Worm (Caenorhabditis elegans): ENCODE results near the gene pde-4.

Gene pde-4

ce11 chrII:7675752-7676151, 24.7 kb upstream of the pde-4 start:
- TF ChIP-seq ztf-11 (tag; optimal IDR thresholded peaks at IDR 0.05), result no peak
- TF ChIP-seq mml-1 (tag; optimal IDR thresholded peaks at IDR 0.05), result no peak

ce11 chrII:7671705-7672104, 20.7 kb upstream of the pde-4 start, which contains the start of gene lir-1:
TSS of gene lir-1 (plus strand) at chrII:7672005.
- TF ChIP-seq nhr-28 (tag; optimal IDR thresholded peaks at IDR 0.05) (no peak), nhr-67 (tag; optimal IDR thresholded peaks at IDR 0.05) (no peak), nhr-77 (tag; optimal IDR thresholded peaks at IDR 0.05) (no peak), elt-1 (tag; optimal IDR thresholded peaks at IDR 0.05) (no peak), nhr-25 (tag; optimal IDR thresholded peaks at IDR 0.05) (no peak), unc-39 (tag; optimal IDR thresholded peaks at IDR 0.05) (no peak), zag-1 (tag; optimal IDR thresholded peaks at IDR 0.05) (no peak), ceh-28 (tag; optimal IDR thresholded peaks at IDR 0.05) (no peak), nfya-1 (tag; optimal IDR thresholded peaks at IDR 0.05; ENCODE audit: insufficient read depth) (no peak), ztf-4 (tag; optimal IDR thresholded peaks at IDR 0.05) (no peak), pha-4 (tag; optimal IDR thresholded peaks at IDR 0.05) (no peak), R02D3.7 (tag; optimal IDR thresholded peaks at IDR 0.05) (no peak), jun-1 (tag; optimal IDR thresholded peaks at IDR 0.05) (no peak), lin-15B (tag; optimal IDR thresholded peaks at IDR 0.05) (no peak), ama-1 (optimal IDR thresholded peaks at IDR 0.05) (no peak), hmg-11 (tag; optimal IDR thresholded peaks at IDR 0.05) (no peak), elt-2 (tag; optimal IDR thresholded peaks at IDR 0.05) (no peak), mml-1 (tag; optimal IDR thresholded peaks at IDR 0.05) (no peak), tbx-2 (tag; optimal IDR thresholded peaks at IDR 0.05) (no peak), fkh-2 (tag; optimal IDR thresholded peaks at IDR 0.05) (no peak)

DNA sequence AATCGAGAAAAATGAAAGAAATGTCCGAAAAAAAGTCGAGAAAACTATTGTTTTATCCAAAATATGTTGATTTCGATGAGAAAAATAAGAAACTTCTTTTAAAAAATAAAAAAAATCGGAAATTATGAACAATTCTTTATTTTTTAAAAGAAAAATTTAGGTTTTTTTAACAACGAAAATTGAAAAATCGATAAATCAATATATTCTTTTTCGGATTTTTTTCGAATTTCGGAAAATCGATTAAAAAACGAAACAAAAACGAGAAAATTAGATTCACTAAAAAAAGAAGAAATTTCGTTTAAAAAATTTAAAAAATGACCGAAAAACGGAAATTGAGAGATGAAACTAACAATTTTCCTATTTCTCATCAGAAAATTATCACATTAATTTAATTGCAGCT, 19.0 kb upstream of the pde-4 start:
- no peak for TF ChIP-seq unc-39 (tag; optimal IDR thresholded peaks at IDR 0.05)
- peak; percentile 66 for TF ChIP-seq ceh-28 (tag; optimal IDR thresholded peaks at IDR 0.05)

ce11 chrII:7669409-7669808, 18.4 kb upstream of the pde-4 start:
- TF ChIP-seq fkh-2 (tag; optimal IDR thresholded peaks at IDR 0.05), result no peak
- TF ChIP-seq lin-15B (tag; optimal IDR thresholded peaks at IDR 0.05), result peak; percentile 46
- no peak for TF ChIP-seq jun-1 (tag; optimal IDR thresholded peaks at IDR 0.05)
- peak; percentile 58 for TF ChIP-seq lin-39 (tag; optimal IDR thresholded peaks at IDR 0.05)
- peak; percentile 74 for TF ChIP-seq hmg-11 (tag; optimal IDR thresholded peaks at IDR 0.05)
- TF ChIP-seq nhr-43 (tag; optimal IDR thresholded peaks at IDR 0.05; ENCODE audit: poor library complexity, severe bottlenecking), result no peak
- TF ChIP-seq nfya-1 (tag; optimal IDR thresholded peaks at IDR 0.05; ENCODE audit: insufficient read depth), result peak; percentile 71
- peak; percentile 14 for TF ChIP-seq elt-2 (tag; optimal IDR thresholded peaks at IDR 0.05)
- TF ChIP-seq sea-2 (GFP tag; optimal IDR thresholded peaks at IDR 0.05), result no peak
- peak; percentile 66 for TF ChIP-seq snpc-4 (tag; optimal IDR thresholded peaks at IDR 0.05)
- no peak for TF ChIP-seq ceh-9 (tag; optimal IDR thresholded peaks at IDR 0.05)
- no peak for TF ChIP-seq nhr-77 (tag; optimal IDR thresholded peaks at IDR 0.05)
- peak; percentile 9 for TF ChIP-seq fkh-10 (GFP tag; optimal IDR thresholded peaks at IDR 0.05)
- TF ChIP-seq pqm-1 (tag; optimal IDR thresholded peaks at IDR 0.05), result no peak
- TF ChIP-seq nhr-25 (tag; optimal IDR thresholded peaks at IDR 0.05), result peak; percentile 20
- TF ChIP-seq pha-4 (tag; optimal IDR thresholded peaks at IDR 0.05), result peak; percentile 45
- no peak for TF ChIP-seq ama-1 (optimal IDR thresholded peaks at IDR 0.05)
- no peak for TF ChIP-seq elt-3 (tag; optimal IDR thresholded peaks at IDR 0.05)
- no peak for TF ChIP-seq elt-1 (tag; optimal IDR thresholded peaks at IDR 0.05)

DNA sequence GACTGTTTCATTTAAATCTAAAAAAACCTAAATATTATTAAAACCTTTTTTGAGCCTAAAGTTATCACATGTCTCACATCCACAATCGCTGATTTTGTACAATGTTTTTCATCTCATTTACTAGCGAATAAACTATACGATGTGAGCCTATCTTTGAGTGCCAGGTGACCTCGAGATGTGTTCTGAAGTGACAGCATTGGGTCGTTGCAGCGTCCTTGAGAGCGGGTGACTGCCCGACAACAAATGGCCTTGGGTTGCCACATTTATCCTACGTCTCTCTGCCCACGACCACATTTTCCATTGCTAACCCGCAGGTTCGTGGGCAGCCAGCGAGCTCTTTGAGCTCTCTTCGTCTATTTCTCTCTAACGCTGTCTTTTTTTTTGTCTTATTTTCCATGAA, 15.9 kb upstream of the pde-4 start, which contains the start of gene lir-2:
Gene lir-2 (plus strand): TSS at position 301 of the 400 bp plus-strand sequence.
- TF ChIP-seq ceh-9 (tag; optimal IDR thresholded peaks at IDR 0.05), result no peak
- TF ChIP-seq unc-39 (tag; optimal IDR thresholded peaks at IDR 0.05), result no peak
- TF ChIP-seq ceh-82 (tag; optimal IDR thresholded peaks at IDR 0.05), result no peak
- TF ChIP-seq ama-1 (optimal IDR thresholded peaks at IDR 0.05), result no peak
- TF ChIP-seq nhr-25 (tag; optimal IDR thresholded peaks at IDR 0.05), result peak; percentile 66
- TF ChIP-seq pqm-1 (tag; optimal IDR thresholded peaks at IDR 0.05), result no peak

DNA sequence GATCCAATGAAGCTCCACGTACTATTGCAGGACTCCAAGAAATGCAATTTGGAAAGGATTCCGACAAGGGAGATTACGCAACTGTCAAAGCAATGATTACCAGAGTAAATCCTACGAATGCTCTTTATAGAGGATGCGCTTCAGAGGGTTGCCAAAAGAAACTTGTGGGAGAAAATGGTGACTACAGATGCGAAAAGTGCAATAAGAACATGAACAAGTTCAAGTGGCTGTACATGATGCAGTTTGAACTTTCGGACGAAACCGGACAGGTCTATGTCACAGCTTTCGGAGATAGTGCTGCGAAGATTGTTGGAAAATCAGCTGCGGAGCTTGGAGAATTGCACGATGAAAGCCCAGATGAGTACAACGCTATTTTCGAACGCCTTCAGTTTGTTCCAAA, 15.3 kb upstream of the pde-4 start:
- TF ChIP-seq zag-1 (tag; optimal IDR thresholded peaks at IDR 0.05) (no peak), pqm-1 (tag; optimal IDR thresholded peaks at IDR 0.05) (no peak), nhr-11 (tag; optimal IDR thresholded peaks at IDR 0.05) (no peak), nhr-43 (tag; optimal IDR thresholded peaks at IDR 0.05; ENCODE audit: poor library complexity, severe bottlenecking) (no peak)
